Fruit fly (Drosophila melanogaster) whole organism, embryonic: ENCODE results near the gene AstA-R1.
A peak's percentile ranks its signal among the peaks of the same experiment; 100 is the strongest.

Experiments
- Adf1 ChIP-seq: fragments of 200-800 bp; sonication (Bioruptor generic); IDR thresholded peaks from 2 replicates; pipeline ENCODE4 v1.3.6; 2022; ENCODE audit warnings: missing biosample characterization, missing genetic modification characterization
- Antp ChIP-seq: fragments of 200-800 bp; sonication (Bioruptor generic); optimal IDR thresholded peaks from 3 replicates; lab custom pipeline; 2016; ENCODE audit warnings: missing biosample characterization, missing genetic modification characterization
- Blimp-1 ChIP-seq: fragments of 200-800 bp; sonication (Bioruptor generic); optimal IDR thresholded peaks from 3 replicates; lab custom pipeline; 2018; ENCODE audit warnings: missing biosample characterization, missing genetic modification characterization, mild to moderate bottlenecking, moderate library complexity, missing genetic modification reagents
- BtbVII ChIP-seq: fragments of 200-800 bp; sonication (Bioruptor generic); optimal IDR thresholded peaks from 3 replicates; lab custom pipeline; 2017; ENCODE audit warnings: missing biosample characterization, mild to moderate bottlenecking, missing genetic modification characterization
- CG10274 ChIP-seq: fragments of 200-800 bp; sonication (Bioruptor generic); optimal IDR thresholded peaks from 3 replicates; lab custom pipeline; 2017; ENCODE audit warnings: missing biosample characterization, mild to moderate bottlenecking, missing genetic modification characterization
- CG11093 ChIP-seq: fragments of 200-800 bp; sonication (Bioruptor generic); IDR thresholded peaks from 3 replicates; pipeline ENCODE4 v1.3.6; 2022; ENCODE audit warnings: missing biosample characterization, missing genetic modification characterization
- CG11456 ChIP-seq: fragments of 200-800 bp; sonication (Bioruptor generic); IDR thresholded peaks from 3 replicates; pipeline ENCODE4 v1.3.6; 2022; ENCODE audit warnings: missing biosample characterization, missing genetic modification characterization
- CG11504 ChIP-seq: fragments of 200-800 bp; sonication (Bioruptor generic); optimal IDR thresholded peaks from 3 replicates; lab custom pipeline; 2019; ENCODE audit warnings: missing biosample characterization, mild to moderate bottlenecking, missing genetic modification characterization, moderate library complexity
- CG12219 ChIP-seq: fragments of 200-800 bp; sonication (Bioruptor generic); optimal IDR thresholded peaks from 3 replicates; lab custom pipeline; 2018; ENCODE audit warnings: missing biosample characterization, mild to moderate bottlenecking, missing genetic modification characterization
- CG12236 ChIP-seq: fragments of 200-800 bp; sonication (Bioruptor generic); optimal IDR thresholded peaks from 2 replicates; lab custom pipeline; 2016; ENCODE audit warnings: missing biosample characterization, missing genetic modification characterization
- CG12942 ChIP-seq: fragments of 200-800 bp; sonication (Bioruptor generic); optimal IDR thresholded peaks from 3 replicates; lab custom pipeline; 2016; ENCODE audit warnings: missing biosample characterization, missing genetic modification characterization
- CG13296 ChIP-seq: fragments of 200-800 bp; sonication (Bioruptor generic); optimal IDR thresholded peaks from 3 replicates; lab custom pipeline; 2018; ENCODE audit warnings: missing biosample characterization, mild to moderate bottlenecking, missing genetic modification characterization
- CG13624 ChIP-seq: fragments of 200-800 bp; sonication (Bioruptor generic); optimal IDR thresholded peaks from 2 replicates; lab custom pipeline; 2016; ENCODE audit warnings: missing biosample characterization, missing genetic modification characterization
- CG14014 ChIP-seq: fragments of 200-800 bp; sonication (Bioruptor generic); IDR thresholded peaks from 2 replicates; pipeline ENCODE4 v1.3.6; 2022; ENCODE audit warnings: missing biosample characterization, missing genetic modification characterization
- CG15269 ChIP-seq: fragments of 200-800 bp; sonication (Bioruptor generic); optimal IDR thresholded peaks from 2 replicates; lab custom pipeline; 2018; ENCODE audit warnings: missing biosample characterization, mild to moderate bottlenecking, missing genetic modification characterization, moderate library complexity
- CG17328 ChIP-seq: fragments of 200-800 bp; sonication (Bioruptor generic); IDR thresholded peaks from 2 replicates; pipeline ENCODE4 v1.3.6; 2022; ENCODE audit warnings: missing biosample characterization, missing genetic modification characterization
- CG18262 ChIP-seq: fragments of 200-800 bp; optimal IDR thresholded peaks from 3 replicates; lab custom pipeline; 2019; ENCODE audit warnings: missing biosample characterization, mild to moderate bottlenecking, missing genetic modification characterization, moderate library complexity
- CG2712 ChIP-seq: fragments of 200-800 bp; optimal IDR thresholded peaks from 3 replicates; lab custom pipeline; 2019; ENCODE audit warnings: missing biosample characterization, mild to moderate bottlenecking, missing genetic modification characterization, moderate library complexity
- CG2875 ChIP-seq: fragments of 200-800 bp; sonication (Bioruptor generic); optimal IDR thresholded peaks from 2 replicates; lab custom pipeline; 2017; ENCODE audit warnings: missing biosample characterization, mild to moderate bottlenecking, missing genetic modification characterization, missing genetic modification reagents
- CG31441 ChIP-seq: fragments of 200-800 bp; sonication (Bioruptor generic); IDR thresholded peaks from 2 replicates; pipeline ENCODE4 v1.3.6; 2022; ENCODE audit warnings: missing biosample characterization, missing genetic modification characterization
- CG32767 ChIP-seq: fragments of 200-800 bp; sonication (Bioruptor generic); IDR thresholded peaks from 2 replicates; pipeline ENCODE4 v1.3.6; 2022; ENCODE audit warnings: missing biosample characterization, missing genetic modification characterization
- CG32772 ChIP-seq: fragments of 200-800 bp; sonication (Bioruptor generic); IDR thresholded peaks from 2 replicates; pipeline ENCODE4 v1.3.6; 2022; ENCODE audit warnings: missing biosample characterization, missing genetic modification characterization
- CG4730 ChIP-seq: fragments of 200-800 bp; sonication (Bioruptor generic); IDR thresholded peaks from 2 replicates; pipeline ENCODE4 v1.3.6; 2022; ENCODE audit warnings: missing biosample characterization, missing genetic modification characterization
- CG8089 ChIP-seq: fragments of 200-800 bp; sonication (Bioruptor generic); optimal IDR thresholded peaks from 3 replicates; lab custom pipeline; 2016; ENCODE audit warnings: missing biosample characterization, missing genetic modification characterization
- CG9215 ChIP-seq: fragments of 200-800 bp; sonication (Bioruptor generic); IDR thresholded peaks from 2 replicates; pipeline ENCODE4 v1.3.6; 2022; ENCODE audit warnings: missing biosample characterization, missing genetic modification characterization
- CG9817 ChIP-seq: fragments of 200-800 bp; sonication (Bioruptor generic); optimal IDR thresholded peaks from 2 replicates; lab custom pipeline; 2018; ENCODE audit warnings: missing biosample characterization, mild to moderate bottlenecking, missing genetic modification characterization, moderate library complexity
- CHES-1-like ChIP-seq: fragments of 200-800 bp; sonication (Bioruptor generic); optimal IDR thresholded peaks from 2 replicates; lab custom pipeline; 2016; ENCODE audit warnings: missing biosample characterization, missing genetic modification characterization
- D19A ChIP-seq: fragments of 200-800 bp; optimal IDR thresholded peaks from 3 replicates; lab custom pipeline; 2019; ENCODE audit warnings: missing biosample characterization, mild to moderate bottlenecking, missing genetic modification characterization, moderate library complexity
- Elba2 ChIP-seq: fragments of 200-800 bp; sonication (Bioruptor generic); optimal IDR thresholded peaks from 3 replicates; lab custom pipeline; 2016; ENCODE audit warnings: missing biosample characterization, missing genetic modification characterization
- H15 ChIP-seq: fragments of 200-800 bp; sonication (Bioruptor generic); IDR thresholded peaks from 3 replicates; pipeline ENCODE4 v1.3.6; 2022; ENCODE audit warnings: missing biosample characterization, missing genetic modification characterization
- HLH3B ChIP-seq: fragments of 200-800 bp; sonication (Bioruptor generic); IDR thresholded peaks from 2 replicates; pipeline ENCODE4 v1.3.6; 2022; ENCODE audit warnings: missing biosample characterization, missing genetic modification characterization
- Hsf ChIP-seq: fragments of 200-800 bp; sonication (Bioruptor generic); optimal IDR thresholded peaks from 3 replicates; lab custom pipeline; 2016; ENCODE audit warnings: missing biosample characterization, missing genetic modification characterization
- Myb ChIP-seq: fragments of 200-800 bp; sonication (Bioruptor generic); optimal IDR thresholded peaks from 2 replicates; lab custom pipeline; 2016; ENCODE audit warnings: missing biosample characterization, missing genetic modification characterization
- Oaz ChIP-seq: fragments of 200-800 bp; sonication (Bioruptor generic); IDR thresholded peaks from 2 replicates; pipeline ENCODE4 v1.3.6; 2022; ENCODE audit warnings: missing biosample characterization, missing genetic modification characterization
- Pdp1 ChIP-seq, 2 experiments: fragments of 200-800 bp; sonication (Bioruptor generic); optimal IDR thresholded peaks; 3 replicates each; lab custom pipeline; 2016; ENCODE audit warnings: missing biosample characterization in 2 of 2, missing genetic modification characterization in 2 of 2, mild to moderate bottlenecking in 1 of 2, moderate library complexity in 1 of 2
- Rx ChIP-seq: fragments of 200-800 bp; sonication (Bioruptor generic); IDR thresholded peaks from 2 replicates; pipeline ENCODE4 v1.3.6; 2022; ENCODE audit warnings: missing biosample characterization, missing genetic modification characterization
- Xrp1 ChIP-seq: fragments of 200-800 bp; sonication (Bioruptor generic); IDR thresholded peaks from 2 replicates; pipeline ENCODE4 v1.3.6; 2022; ENCODE audit warnings: missing biosample characterization, missing genetic modification characterization
- bowl ChIP-seq: fragments of 200-800 bp; sonication (Bioruptor generic); IDR thresholded peaks from 2 replicates; pipeline ENCODE4 v1.3.6; 2022; ENCODE audit warnings: missing biosample characterization, missing genetic modification characterization
- dati ChIP-seq: fragments of 200-800 bp; sonication (Bioruptor generic); IDR thresholded peaks from 2 replicates; pipeline ENCODE4 v1.3.6; 2022; ENCODE audit warnings: missing biosample characterization, missing genetic modification characterization
- dpn ChIP-seq, 2 experiments: fragments of 200-800 bp; sonication (Bioruptor generic); optimal IDR thresholded peaks; 3 replicates each; lab custom pipeline; 2016; ENCODE audit warnings: missing biosample characterization in 2 of 2, missing genetic modification characterization in 2 of 2
- dysf ChIP-seq: fragments of 200-800 bp; sonication (Bioruptor generic); IDR thresholded peaks from 3 replicates; pipeline ENCODE4 v1.3.6; 2022; ENCODE audit warnings: missing biosample characterization, missing genetic modification characterization
- gfzf ChIP-seq: fragments of 200-800 bp; sonication (Bioruptor generic); optimal IDR thresholded peaks from 2 replicates; lab custom pipeline; 2016; ENCODE audit warnings: missing biosample characterization, mild to moderate bottlenecking, missing genetic modification characterization, moderate library complexity
- jing ChIP-seq: fragments of 200-800 bp; sonication (Bioruptor generic); optimal IDR thresholded peaks from 2 replicates; lab custom pipeline; 2018; ENCODE audit warnings: missing biosample characterization, mild to moderate bottlenecking, missing genetic modification characterization
- ken ChIP-seq: fragments of 200-800 bp; sonication (Bioruptor generic); IDR thresholded peaks from 3 replicates; pipeline ENCODE4 v1.3.6; 2022; ENCODE audit warnings: missing biosample characterization, missing genetic modification characterization
- lmd ChIP-seq: fragments of 200-800 bp; sonication (Bioruptor generic); IDR thresholded peaks from 2 replicates; pipeline ENCODE4 v1.3.6; 2022; ENCODE audit warnings: missing biosample characterization, missing genetic modification characterization
- maf-S ChIP-seq: fragments of 200-800 bp; sonication (Bioruptor generic); optimal IDR thresholded peaks from 2 replicates; lab custom pipeline; 2016; ENCODE audit warnings: missing biosample characterization, missing genetic modification characterization
- mam ChIP-seq: fragments of 200-800 bp; sonication (Bioruptor generic); optimal IDR thresholded peaks from 3 replicates; lab custom pipeline; 2016; ENCODE audit warnings: missing biosample characterization, missing genetic modification characterization
- row ChIP-seq: fragments of 200-800 bp; sonication (Bioruptor generic); IDR thresholded peaks from 3 replicates; pipeline ENCODE4 v1.3.6; 2022; ENCODE audit warnings: missing biosample characterization, missing genetic modification characterization
- sima ChIP-seq: fragments of 200-800 bp; sonication (Bioruptor generic); optimal IDR thresholded peaks from 2 replicates; lab custom pipeline; 2016; ENCODE audit warnings: missing biosample characterization, missing genetic modification characterization
- slp2 ChIP-seq: fragments of 200-800 bp; sonication (Bioruptor generic); optimal IDR thresholded peaks from 2 replicates; lab custom pipeline; 2016; ENCODE audit warnings: missing biosample characterization, missing genetic modification characterization
- sob ChIP-seq: fragments of 200-800 bp; sonication (Bioruptor generic); IDR thresholded peaks from 2 replicates; pipeline ENCODE4 v1.3.6; 2022; ENCODE audit warnings: missing biosample characterization, missing genetic modification characterization
- tx ChIP-seq: fragments of 200-800 bp; sonication (Bioruptor generic); optimal IDR thresholded peaks from 2 replicates; lab custom pipeline; 2016; ENCODE audit warnings: missing biosample characterization, missing genetic modification characterization

The AstA-R1 gene

DNA sequence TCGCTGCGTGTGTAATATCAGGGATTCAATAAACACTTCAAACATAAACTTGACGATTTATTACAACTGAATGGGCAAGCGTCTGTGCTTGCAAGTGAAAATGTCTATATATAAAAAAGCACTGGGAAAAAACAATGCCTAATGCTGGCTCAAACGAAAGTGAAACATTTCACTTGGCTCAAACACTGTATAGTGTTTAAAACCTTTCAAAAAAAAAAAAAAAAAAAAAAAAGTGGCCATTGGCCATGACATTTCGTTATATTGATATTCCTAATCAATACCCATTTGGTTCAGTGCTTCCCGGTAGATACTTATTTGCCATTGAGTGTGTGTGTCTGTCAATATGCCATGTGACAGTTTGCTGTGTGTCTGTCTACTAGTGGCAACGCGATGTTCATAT is 35.6 kb upstream of the AstA-R1 start (continued):
- TF ChIP-seq tx (GFP tag; lab: Kevin White, UChicago), result peak; percentile 23
- TF ChIP-seq bowl (GFP tag; lab: Robert Waterston, UW), result no peak
- TF ChIP-seq Elba2 (GFP tag; lab: Kevin White, UChicago), result no peak
- no peak for TF ChIP-seq CG8089
- TF ChIP-seq CG11093 (GFP tag; lab: Robert Waterston, UW), result no peak
- no peak for TF ChIP-seq Oaz (GFP tag; lab: Robert Waterston, UW)
- TF ChIP-seq CG18262 (tag; lab: Kevin White, UChicago), result no peak
- peak; percentile 26 for TF ChIP-seq CG11504 (tag; lab: Kevin White, UChicago)
- TF ChIP-seq CG2875 (GFP tag; lab: Kevin White, UChicago), result no peak
- peak; percentile 41 for TF ChIP-seq CG17328 (GFP tag; lab: Robert Waterston, UW)
- TF ChIP-seq slp2, result peak; percentile 55
- TF ChIP-seq BtbVII (GFP tag; lab: Kevin White, UChicago), result no peak
- peak; percentile 3 for TF ChIP-seq Antp
- 0 out of 3 replicates have a peak, but pooled peaks have one; percentile 19 for TF ChIP-seq CG11456 (GFP tag; lab: Robert Waterston, UW)
- TF ChIP-seq CG10274, result no peak
- TF ChIP-seq ken (GFP tag; lab: Robert Waterston, UW), result peak; percentile 56; the same call in 1 of the 3 replicates
- TF ChIP-seq CG4730, result 0 out of 2 replicates have a peak, but pooled peaks have one; percentile 5
- peak; percentile 59 for TF ChIP-seq lmd (GFP tag; lab: Robert Waterston, UW)
- peak; percentile 24; the same call in 1 of the 2 replicates for TF ChIP-seq HLH3B (GFP tag; lab: Robert Waterston, UW)
- TF ChIP-seq gfzf, result no peak
- no peak for TF ChIP-seq H15 (GFP tag; lab: Robert Waterston, UW)
- peak; percentile 4 for TF ChIP-seq CG12236 (GFP tag; lab: Kevin White, UChicago)
- TF ChIP-seq dpn (GFP tag; optimal IDR thresholded peaks at IDR 0.05; lab: Kevin White, UChicago), result peak; percentile 14 to 43
- no peak for TF ChIP-seq CG9817
- 0 out of 2 replicates have a peak, but pooled peaks have one; percentile 44 for TF ChIP-seq sob (GFP tag; lab: Robert Waterston, UW)
- peak; percentile 21 for TF ChIP-seq mam (GFP tag; lab: Kevin White, UChicago)
- TF ChIP-seq CG15269 (tag; lab: Kevin White, UChicago), result peak; percentile 26
- TF ChIP-seq CG13624 (GFP tag; lab: Kevin White, UChicago), result peak; percentile 52
- TF ChIP-seq Pdp1 (GFP tag; optimal IDR thresholded peaks at IDR 0.05; lab: Kevin White, UChicago), result peak; percentile 18 to 43
- TF ChIP-seq row, result peak; percentile 65
- TF ChIP-seq Hsf, result peak; percentile 64
- no peak for TF ChIP-seq Rx (GFP tag; lab: Robert Waterston, UW)
- no peak for TF ChIP-seq jing (GFP tag; lab: Kevin White, UChicago)
- TF ChIP-seq CHES-1-like (GFP tag; lab: Kevin White, UChicago), result peak; percentile 17
- TF ChIP-seq Adf1 (GFP tag; lab: Robert Waterston, UW), result no peak
- no peak for TF ChIP-seq D19A (tag; lab: Kevin White, UChicago)
- TF ChIP-seq CG12942 (GFP tag; lab: Kevin White, UChicago), result no peak
- TF ChIP-seq CG32767, result no peak
- TF ChIP-seq CG9215 (GFP tag; lab: Robert Waterston, UW), result peak; percentile 17; the same call in 1 of the 2 replicates
- TF ChIP-seq Xrp1, result peak; percentile 33; the same call in 1 of the 2 replicates
- TF ChIP-seq CG14014, result no peak
- TF ChIP-seq dati, result no peak
- 0 out of 2 replicates have a peak, but pooled peaks have one; percentile 7 for TF ChIP-seq CG32772 (GFP tag; lab: Robert Waterston, UW)
- peak; percentile 28 for TF ChIP-seq Myb (GFP tag; lab: Kevin White, UChicago)
- TF ChIP-seq CG12219 (GFP tag; lab: Kevin White, UChicago), result no peak
- peak; percentile 21 for TF ChIP-seq Blimp-1 (GFP tag; lab: Kevin White, UChicago)
- TF ChIP-seq maf-S (GFP tag; lab: Kevin White, UChicago), result peak; percentile 51
- no peak for TF ChIP-seq CG13296 (GFP tag; lab: Kevin White, UChicago)
- peak; percentile 46; the same call in 1 of the 3 replicates for TF ChIP-seq dysf
- TF ChIP-seq CG2712 (tag; lab: Kevin White, UChicago), result peak; percentile 35
- TF ChIP-seq CG31441 (GFP tag; lab: Robert Waterston, UW), result 0 out of 2 replicates have a peak, but pooled peaks have one; percentile 33
- TF ChIP-seq sima (GFP tag; lab: Kevin White, UChicago), result no peak
